Worm (Caenorhabditis elegans) whole organism, early embryonic: ENCODE data around the gene T26H5.10.

ENCODE experiments used
- B0310.2 ChIP-seq: sonication (generic microtip); optimal IDR thresholded peaks from 2 replicates; lab custom pipeline; 2016; ENCODE audit warnings: mild to moderate bottlenecking, missing genetic modification characterization, missing compliant biosample characterization
- F13C5.2 ChIP-seq: sonication (generic microtip); optimal IDR thresholded peaks from 2 replicates; lab custom pipeline; 2017; ENCODE audit warnings: mild to moderate bottlenecking, missing genetic modification characterization, inconsistent platforms, missing compliant biosample characterization
- aly-1 ChIP-seq: sonication (generic microtip); optimal IDR thresholded peaks from 2 replicates; lab custom pipeline; 2016; ENCODE audit warnings: missing genetic modification characterization, missing compliant biosample characterization
- ama-1 ChIP-seq: fragments of 150-350 bp; optimal IDR thresholded peaks from 2 replicates; lab custom pipeline; 2014
- ceh-13 ChIP-seq: fragments of 200-800 bp; sonication (Bioruptor generic); optimal IDR thresholded peaks from 2 replicates; lab custom pipeline; 2018; ENCODE audit warnings: mild to moderate bottlenecking, missing genetic modification characterization, missing compliant biosample characterization
- ceh-36 ChIP-seq: sonication (generic microtip); optimal IDR thresholded peaks from 2 replicates; lab custom pipeline; 2016; ENCODE audit warnings: missing genetic modification characterization, inconsistent platforms, missing compliant biosample characterization
- ets-7 ChIP-seq: sonication (generic microtip); optimal IDR thresholded peaks from 2 replicates; lab custom pipeline; 2016; ENCODE audit warnings: missing genotype, missing genetic modification characterization, missing compliant biosample characterization
- flt-1 ChIP-seq: fragments of 200-800 bp; sonication (Bioruptor generic); IDR thresholded peaks from 2 replicates; pipeline ENCODE4 v1.3.6; 2022; ENCODE audit warnings: missing genetic modification characterization, missing compliant biosample characterization
- hmbx-1 ChIP-seq: sonication (generic microtip); optimal IDR thresholded peaks from 2 replicates; lab custom pipeline; 2016; ENCODE audit warnings: mild to moderate bottlenecking, missing genetic modification characterization, missing compliant biosample characterization
- hmg-4 ChIP-seq: fragments of 200-800 bp; sonication (Bioruptor generic); optimal IDR thresholded peaks from 2 replicates; lab custom pipeline; 2018; ENCODE audit warnings: mild to moderate bottlenecking, missing genetic modification characterization, missing compliant biosample characterization
- hnd-1 ChIP-seq: sonication (generic microtip); optimal IDR thresholded peaks from 2 replicates; lab custom pipeline; 2016; ENCODE audit warnings: missing genetic modification characterization, missing compliant biosample characterization
- pes-1 ChIP-seq: fragments of 200-800 bp; sonication (Bioruptor generic); IDR thresholded peaks from 2 replicates; pipeline ENCODE4 v1.3.6; 2022; ENCODE audit warnings: missing genetic modification reagents, missing genetic modification characterization, missing compliant biosample characterization
- scrt-1 ChIP-seq: fragments of 200-800 bp; sonication (Bioruptor generic); IDR thresholded peaks from 2 replicates; pipeline ENCODE4 v1.3.6; 2022; ENCODE audit warnings: missing genetic modification characterization, missing compliant biosample characterization
- sea-1 ChIP-seq: fragments of 200-800 bp; sonication (Bioruptor generic); conservative IDR thresholded peaks from 2 replicates; pipeline ENCODE4 v1.3.6; 2022; ENCODE audit warnings: missing genetic modification characterization, missing compliant biosample characterization
- tbx-11 ChIP-seq: fragments of 200-800 bp; sonication (Bioruptor generic); IDR thresholded peaks from 2 replicates; pipeline ENCODE4 v1.3.6; 2022; ENCODE audit warnings: missing genetic modification characterization, missing compliant biosample characterization
- tbx-37 ChIP-seq: fragments of 200-800 bp; sonication (Bioruptor generic); conservative IDR thresholded peaks from 2 replicates; pipeline ENCODE4 v1.3.6; 2022; ENCODE audit warnings: missing genetic modification reagents, missing genetic modification characterization, missing compliant biosample characterization
- tra-4 ChIP-seq: sonication (generic microtip); optimal IDR thresholded peaks from 2 replicates; lab custom pipeline; 2017; ENCODE audit warnings: missing genetic modification characterization, missing compliant biosample characterization

The T26H5.10 gene

ce11 chrV:15442384-15442783, 1.2 kb downstream of the T26H5.10 start:
- TF ChIP-seq tbx-37 (GFP tag; lab: Robert Waterston, UW) (no peak), hmg-4 (GFP tag; lab: Kevin White, UChicago) (no peak), ets-7 (tag; lab: Kevin White, UChicago) (no peak), aly-1 (tag; lab: Kevin White, UChicago) (no peak), F13C5.2 (tag; lab: Kevin White, UChicago) (no peak)

ce11 chrV:15436133-15436532, 7.5 kb downstream of the T26H5.10 start:
- no peak for TF ChIP-seq hmbx-1 (tag; lab: Kevin White, UChicago)
- TF ChIP-seq B0310.2 (tag; lab: Kevin White, UChicago) = no peak
- TF ChIP-seq ets-7 (tag; lab: Kevin White, UChicago) = no peak
- TF ChIP-seq hnd-1 (tag; lab: Kevin White, UChicago) = no peak

- no peak for TF ChIP-seq ama-1 (lab: Kevin White, UChicago)
- TF ChIP-seq F13C5.2 (tag; lab: Kevin White, UChicago) = no peak
- TF ChIP-seq hnd-1 (tag; lab: Kevin White, UChicago) = no peak
- no peak for TF ChIP-seq aly-1 (tag; lab: Kevin White, UChicago)
- TF ChIP-seq tbx-37 (GFP tag; lab: Robert Waterston, UW) = no peak
- TF ChIP-seq ets-7 (tag; lab: Kevin White, UChicago) = no peak
- TF ChIP-seq pes-1 (GFP tag; lab: Robert Waterston, UW) = no peak
- TF ChIP-seq ceh-13 = no peak
- TF ChIP-seq hmg-4 (GFP tag; lab: Kevin White, UChicago) = no peak
- no peak for TF ChIP-seq B0310.2 (tag; lab: Kevin White, UChicago)
- no peak for TF ChIP-seq tra-4 (tag; lab: Kevin White, UChicago)
- TF ChIP-seq scrt-1 (GFP tag; lab: Robert Waterston, UW) = no peak
- TF ChIP-seq tbx-11 (GFP tag; lab: Robert Waterston, UW) = no peak
- TF ChIP-seq ceh-36 (tag; lab: Kevin White, UChicago) = no peak
- no peak for TF ChIP-seq hmbx-1 (tag; lab: Kevin White, UChicago)
- no peak for TF ChIP-seq sea-1 (GFP tag; lab: Robert Waterston, UW)
- no peak for TF ChIP-seq flt-1 (GFP tag; lab: Robert Waterston, UW)
Observed at ce11 chrV:15434647-15435046, 9.0 kb downstream of the T26H5.10 start.

ce11 chrV:15432457-15432856, 11.2 kb downstream of the T26H5.10 start, which contains the start of gene T26H5.8:
TSS of gene T26H5.8 (minus strand) at chrV:15432726.
- no peak for TF ChIP-seq hmbx-1 (tag; lab: Kevin White, UChicago)
- TF ChIP-seq ets-7 (tag; lab: Kevin White, UChicago) = no peak
- TF ChIP-seq ceh-36 (tag; lab: Kevin White, UChicago) = no peak
- no peak for TF ChIP-seq B0310.2 (tag; lab: Kevin White, UChicago)
- no peak for TF ChIP-seq pes-1 (GFP tag; lab: Robert Waterston, UW)

ce11 chrV:15431322-15432052, 12.1 kb downstream of the T26H5.10 start:
- TF ChIP-seq ceh-13 = no peak
- no peak for TF ChIP-seq hmg-4 (GFP tag; lab: Kevin White, UChicago)
- TF ChIP-seq hnd-1 (tag; lab: Kevin White, UChicago) = no peak
- TF ChIP-seq tra-4 (tag; lab: Kevin White, UChicago) = no peak
- TF ChIP-seq F13C5.2 (tag; lab: Kevin White, UChicago) = no peak
- TF ChIP-seq ama-1 (lab: Kevin White, UChicago) = no peak
- no peak for TF ChIP-seq pes-1 (GFP tag; lab: Robert Waterston, UW)
- no peak for TF ChIP-seq tbx-37 (GFP tag; lab: Robert Waterston, UW)
- no peak for TF ChIP-seq aly-1 (tag; lab: Kevin White, UChicago)
- no peak for TF ChIP-seq ceh-36 (tag; lab: Kevin White, UChicago)
- TF ChIP-seq B0310.2 (tag; lab: Kevin White, UChicago) = no peak
- TF ChIP-seq sea-1 (GFP tag; lab: Robert Waterston, UW) = no peak

ce11 chrV:15426944-15427343, 16.7 kb downstream of the T26H5.10 start, which contains the start of gene fbxa-209:
TSS of gene fbxa-209 (minus strand) at chrV:15427044.
- no peak for TF ChIP-seq ets-7 (tag; lab: Kevin White, UChicago)
- TF ChIP-seq tbx-11 (GFP tag; lab: Robert Waterston, UW) = no peak
- no peak for TF ChIP-seq aly-1 (tag; lab: Kevin White, UChicago)
- TF ChIP-seq scrt-1 (GFP tag; lab: Robert Waterston, UW) = no peak
- TF ChIP-seq flt-1 (GFP tag; lab: Robert Waterston, UW) = no peak
- no peak for TF ChIP-seq F13C5.2 (tag; lab: Kevin White, UChicago)
- no peak for TF ChIP-seq tra-4 (tag; lab: Kevin White, UChicago)
- no peak for TF ChIP-seq tbx-37 (GFP tag; lab: Robert Waterston, UW)
- TF ChIP-seq ceh-36 (tag; lab: Kevin White, UChicago) = no peak
- no peak for TF ChIP-seq pes-1 (GFP tag; lab: Robert Waterston, UW)
- TF ChIP-seq hmg-4 (GFP tag; lab: Kevin White, UChicago) = no peak
- TF ChIP-seq ama-1 (lab: Kevin White, UChicago) = no peak
- no peak for TF ChIP-seq ceh-13
- no peak for TF ChIP-seq sea-1 (GFP tag; lab: Robert Waterston, UW)
- no peak for TF ChIP-seq B0310.2 (tag; lab: Kevin White, UChicago)
- TF ChIP-seq hmbx-1 (tag; lab: Kevin White, UChicago) = no peak
